Worm (Caenorhabditis elegans) whole organism, L4 larva: ENCODE results near the gene pas-6.

ENCODE experiments used
- F49E8.2 ChIP-seq: sonication (generic microtip); optimal IDR thresholded peaks from 2 replicates; lab custom pipeline; 2016; ENCODE audit warnings: missing compliant biosample characterization, mild to moderate bottlenecking, missing genetic modification characterization, borderline replicate concordance
- R02D3.7 ChIP-seq: fragments of 150-350 bp; sonication (generic microtip); optimal IDR thresholded peaks from 3 replicates; lab custom pipeline; 2014; ENCODE audit warnings: missing biosample characterization, missing genetic modification characterization
- T20F7.1 ChIP-seq: fragments of 200-800 bp; sonication (Bioruptor generic); optimal IDR thresholded peaks from 2 replicates; lab custom pipeline; 2018; ENCODE audit warnings: mild to moderate bottlenecking, missing genetic modification characterization, missing compliant biosample characterization
- Y105C5A.15 ChIP-seq: fragments of 200-800 bp; sonication (Bioruptor generic); IDR thresholded peaks from 2 replicates; pipeline ENCODE4 v1.3.6; 2022; ENCODE audit warnings: missing genetic modification characterization, missing compliant biosample characterization
- ZK337.2 ChIP-seq: fragments of 200-800 bp; sonication (Bioruptor generic); IDR thresholded peaks from 2 replicates; pipeline ENCODE4 v1.3.6; 2022; ENCODE audit warnings: missing genetic modification reagents, missing genetic modification characterization, missing compliant biosample characterization
- ZK546.5 ChIP-seq, 2 experiments: sonication (generic microtip); optimal IDR thresholded peaks; 2 replicates each; lab custom pipeline; 2017; ENCODE audit warnings: missing biosample characterization in 2 of 2, missing genetic modification characterization in 2 of 2
- aly-2 ChIP-seq: sonication (generic microtip); optimal IDR thresholded peaks from 2 replicates; lab custom pipeline; 2018; ENCODE audit warnings: missing biosample characterization, missing genetic modification characterization
- ama-1 ChIP-seq: fragments of 150-350 bp; optimal IDR thresholded peaks from 2 replicates; lab custom pipeline; 2014; ENCODE audit warnings: inconsistent platforms, mixed read lengths
- ceh-44 ChIP-seq: fragments of 200-800 bp; sonication (Bioruptor generic); IDR thresholded peaks from 2 replicates; pipeline ENCODE4 v1.3.6; 2022; ENCODE audit warnings: missing genetic modification reagents, missing genetic modification characterization, missing compliant biosample characterization
- ceh-82 ChIP-seq: sonication (generic microtip); optimal IDR thresholded peaks from 2 replicates; lab custom pipeline; 2017; ENCODE audit warnings: missing biosample characterization, missing genetic modification characterization
- ces-1 ChIP-seq: fragments of 150-350 bp; sonication (generic microtip); optimal IDR thresholded peaks from 4 replicates; lab custom pipeline; 2014; ENCODE audit warnings: missing biosample characterization, missing genetic modification reagents, missing genetic modification characterization
- ctbp-1 ChIP-seq: fragments of 200-800 bp; sonication (Bioruptor generic); IDR thresholded peaks from 2 replicates; pipeline ENCODE4 v1.3.6; 2022; ENCODE audit warnings: missing genetic modification reagents, missing genetic modification characterization, missing compliant biosample characterization
- daf-12 ChIP-seq: fragments of 150-350 bp; optimal IDR thresholded peaks from 2 replicates; lab custom pipeline; 2014; ENCODE audit warnings: missing biosample characterization, missing genetic modification reagents, missing genetic modification characterization
- daf-19 ChIP-seq: fragments of 200-800 bp; sonication (Bioruptor generic); conservative IDR thresholded peaks from 2 replicates; pipeline ENCODE4 v1.3.6; 2022; ENCODE audit warnings: missing genetic modification characterization, missing compliant biosample characterization
- daf-8 ChIP-seq: fragments of 200-800 bp; sonication (Bioruptor generic); IDR thresholded peaks from 2 replicates; pipeline ENCODE4 v1.3.6; 2022; ENCODE audit warnings: missing genetic modification characterization, missing compliant biosample characterization
- dmd-6 ChIP-seq: fragments of 200-800 bp; sonication (Bioruptor generic); IDR thresholded peaks from 2 replicates; pipeline ENCODE4 v1.3.6; 2022; ENCODE audit warnings: missing genetic modification reagents, missing genetic modification characterization, missing compliant biosample characterization
- dmd-9 ChIP-seq: fragments of 200-800 bp; sonication (Bioruptor generic); IDR thresholded peaks from 2 replicates; pipeline ENCODE4 v1.3.6; 2022; ENCODE audit warnings: missing genetic modification reagents, missing genetic modification characterization, missing compliant biosample characterization
- dpl-1 ChIP-seq: fragments of 150-350 bp; optimal IDR thresholded peaks from 2 replicates; lab custom pipeline; 2014; ENCODE audit warnings: missing biosample characterization, missing genetic modification reagents, missing genetic modification characterization
- egl-43 ChIP-seq: fragments of 200-800 bp; sonication (Bioruptor generic); IDR thresholded peaks from 2 replicates; pipeline ENCODE4 v1.3.6; 2022; ENCODE audit warnings: missing genetic modification reagents, missing genetic modification characterization, missing compliant biosample characterization
- fkh-10 ChIP-seq: fragments of 150-350 bp; optimal IDR thresholded peaks from 2 replicates; lab custom pipeline; 2014; ENCODE audit warnings: missing biosample characterization, missing genetic modification reagents, missing genetic modification characterization
- gei-8 ChIP-seq: fragments of 200-800 bp; sonication (Bioruptor generic); optimal IDR thresholded peaks from 2 replicates; lab custom pipeline; 2018; ENCODE audit warnings: mild to moderate bottlenecking, missing genetic modification characterization, missing compliant biosample characterization
- hif-1 ChIP-seq, 2 experiments: sonication (generic microtip); optimal IDR thresholded peaks; 2 replicates each; lab custom pipeline; 2016 to 2017; ENCODE audit warnings: missing compliant biosample characterization in 2 of 2, missing genetic modification characterization in 2 of 2, missing genetic modification reagents in 2 of 2, missing genotype in 2 of 2, mild to moderate bottlenecking in 1 of 2
- hmg-1.1 ChIP-seq: fragments of 200-800 bp; sonication (Bioruptor generic); IDR thresholded peaks from 2 replicates; pipeline ENCODE4 v1.3.6; 2022; ENCODE audit warnings: missing genetic modification reagents, missing genetic modification characterization, missing compliant biosample characterization
- lim-7 ChIP-seq: fragments of 200-800 bp; sonication (Bioruptor generic); IDR thresholded peaks from 2 replicates; pipeline ENCODE4 v1.3.6; 2022; ENCODE audit warnings: missing genetic modification characterization, missing compliant biosample characterization
- lin-1 ChIP-seq: fragments of 200-800 bp; sonication (Bioruptor generic); IDR thresholded peaks from 2 replicates; pipeline ENCODE4 v1.3.6; 2022; ENCODE audit warnings: missing genetic modification reagents, missing genetic modification characterization, missing compliant biosample characterization
- lin-15B ChIP-seq: fragments of 150-350 bp; sonication (generic microtip); optimal IDR thresholded peaks from 3 replicates; lab custom pipeline; 2014; ENCODE audit warnings: missing biosample characterization, missing genetic modification characterization
- lin-29 ChIP-seq: fragments of 200-800 bp; sonication (Bioruptor generic); IDR thresholded peaks from 2 replicates; pipeline ENCODE4 v1.3.6; 2022; ENCODE audit warnings: missing genetic modification reagents, missing genetic modification characterization, missing compliant biosample characterization
- lir-3 ChIP-seq: sonication (generic microtip); optimal IDR thresholded peaks from 2 replicates; lab custom pipeline; 2016; ENCODE audit warnings: mild to moderate bottlenecking, missing genetic modification characterization, missing compliant biosample characterization
- madf-9 ChIP-seq: fragments of 200-800 bp; sonication (Bioruptor generic); conservative IDR thresholded peaks from 2 replicates; pipeline ENCODE4 v1.3.6; 2022; ENCODE audit warnings: missing genetic modification reagents, missing genetic modification characterization, missing compliant biosample characterization
- mdl-1 ChIP-seq, 2 experiments: fragments of 150-350 bp in 1 of 2; sonication (generic microtip) in 1 of 2; optimal IDR thresholded peaks; 2 replicates each; lab custom pipeline; 2014 to 2017; ENCODE audit warnings: missing biosample characterization in 2 of 2, missing genetic modification characterization in 2 of 2
- mdt-29 ChIP-seq: fragments of 200-800 bp; sonication (Bioruptor generic); IDR thresholded peaks from 2 replicates; pipeline ENCODE4 v1.3.6; 2022; ENCODE audit warnings: missing genetic modification reagents, missing genetic modification characterization, missing compliant biosample characterization
- mep-1 ChIP-seq: fragments of 150-350 bp; sonication (generic microtip); optimal IDR thresholded peaks from 3 replicates; lab custom pipeline; 2014; ENCODE audit warnings: missing biosample characterization, missing genetic modification characterization
- mxl-2 ChIP-seq: fragments of 200-800 bp; sonication (Bioruptor generic); conservative IDR thresholded peaks from 2 replicates; pipeline ENCODE4 v1.3.6; 2022; ENCODE audit warnings: missing genetic modification reagents, missing genetic modification characterization, missing compliant biosample characterization
- mxl-3 ChIP-seq: fragments of 200-800 bp; sonication (Bioruptor generic); optimal IDR thresholded peaks from 2 replicates; lab custom pipeline; 2018; ENCODE audit warnings: mild to moderate bottlenecking, missing genetic modification characterization, missing compliant biosample characterization
- nhr-102 ChIP-seq: sonication (generic microtip); optimal IDR thresholded peaks from 2 replicates; lab custom pipeline; 2016; ENCODE audit warnings: mild to moderate bottlenecking, missing genetic modification characterization, moderate library complexity, missing compliant biosample characterization
- nhr-111 ChIP-seq: fragments of 200-800 bp; sonication (Bioruptor generic); optimal IDR thresholded peaks from 2 replicates; lab custom pipeline; 2018; ENCODE audit warnings: mild to moderate bottlenecking, missing genetic modification characterization, missing compliant biosample characterization
- nhr-25 ChIP-seq: sonication (generic microtip); optimal IDR thresholded peaks from 2 replicates; lab custom pipeline; 2017; ENCODE audit warnings: missing genetic modification characterization, mild to moderate bottlenecking, missing compliant biosample characterization, antibody characterized with exemption, moderate library complexity, borderline replicate concordance; ENCODE audit not compliant: insufficient read depth
- nhr-41 ChIP-seq: fragments of 200-800 bp; sonication (Bioruptor generic); IDR thresholded peaks from 2 replicates; pipeline ENCODE4 v1.3.6; 2022; ENCODE audit warnings: missing genetic modification reagents, missing genetic modification characterization, missing compliant biosample characterization
- nhr-6 ChIP-seq: fragments of 150-350 bp; optimal IDR thresholded peaks from 2 replicates; lab custom pipeline; 2014; ENCODE audit warnings: missing biosample characterization, missing genetic modification characterization
- nhr-76 ChIP-seq: fragments of 150-350 bp; optimal IDR thresholded peaks from 2 replicates; lab custom pipeline; 2014; ENCODE audit warnings: missing biosample characterization, missing genetic modification characterization
- pha-4 ChIP-seq, 2 experiments: fragments of 150-350 bp in 1 of 2; fragments of 200-800 bp in 1 of 2; sonication (Bioruptor generic) in 1 of 2; IDR thresholded peaks in 1 of 2; optimal IDR thresholded peaks in 1 of 2; 2 replicates each; pipeline versions ENCODE4 v1.3.6 to Lab custom; 2014 to 2022; ENCODE audit warnings: missing genetic modification characterization in 2 of 2, missing genetic modification reagents in 2 of 2, missing biosample characterization in 1 of 2, missing compliant biosample characterization in 1 of 2
- php-3 ChIP-seq: fragments of 200-800 bp; sonication (Bioruptor generic); IDR thresholded peaks from 2 replicates; pipeline ENCODE4 v1.3.6; 2022; ENCODE audit warnings: missing genetic modification reagents, missing genetic modification characterization, missing compliant biosample characterization
- pqm-1 ChIP-seq: sonication (generic microtip); optimal IDR thresholded peaks from 2 replicates; lab custom pipeline; 2017; ENCODE audit warnings: missing biosample characterization, missing genetic modification characterization
- sdz-12 ChIP-seq: fragments of 200-800 bp; sonication (Bioruptor generic); optimal IDR thresholded peaks from 2 replicates; lab custom pipeline; 2018; ENCODE audit warnings: mild to moderate bottlenecking, missing genetic modification characterization, missing compliant biosample characterization
- snpc-4 ChIP-seq: fragments of 150-350 bp; optimal IDR thresholded peaks from 2 replicates; lab custom pipeline; 2014; ENCODE audit warnings: missing biosample characterization, missing genetic modification characterization
- spr-1 ChIP-seq: sonication (generic microtip); optimal IDR thresholded peaks from 2 replicates; lab custom pipeline; 2016; ENCODE audit warnings: mild to moderate bottlenecking, missing genetic modification characterization, missing compliant biosample characterization
- zag-1 ChIP-seq: fragments of 150-350 bp; optimal IDR thresholded peaks from 2 replicates; lab custom pipeline; 2014; ENCODE audit warnings: missing biosample characterization, missing genetic modification characterization
- zfp-3 ChIP-seq: fragments of 200-800 bp; sonication (Bioruptor generic); conservative IDR thresholded peaks from 2 replicates; pipeline ENCODE4 v1.3.6; 2022; ENCODE audit warnings: missing genetic modification reagents, missing genetic modification characterization, missing compliant biosample characterization
- zip-2 ChIP-seq: fragments of 150-350 bp; optimal IDR thresholded peaks from 2 replicates; lab custom pipeline; 2014; ENCODE audit warnings: missing biosample characterization, missing genetic modification characterization

Gene pas-6

ce11 chrV:5592323-5592722, 8.2 kb upstream of the pas-6 start, which contains the start of gene vps-37 (continued):
- no peak for TF ChIP-seq mdt-29

ce11 chrV:5591887-5592286, 7.7 kb upstream of the pas-6 start:
- TF ChIP-seq fkh-10 (GFP tag; lab: Kevin White, UChicago) = no peak
- no peak for TF ChIP-seq ZK337.2 (GFP tag; lab: Robert Waterston, UW)
- no peak for TF ChIP-seq zag-1 (tag; lab: Kevin White, UChicago)
- TF ChIP-seq dpl-1 (GFP tag; lab: Kevin White, UChicago) = no peak
- no peak for TF ChIP-seq zip-2 (tag; lab: Kevin White, UChicago)
- no peak for TF ChIP-seq ceh-82
- no peak for TF ChIP-seq hif-1 (tag; optimal IDR thresholded peaks at IDR 0.05; lab: Kevin White, UChicago)
- TF ChIP-seq dmd-6 = no peak
- no peak for TF ChIP-seq nhr-25 (tag; lab: Kevin White, UChicago)
- peak; percentile 88 for TF ChIP-seq daf-19 (GFP tag; lab: Robert Waterston, UW)
- TF ChIP-seq mdl-1 (tag; optimal IDR thresholded peaks at IDR 0.05; lab: Kevin White, UChicago) = no peak
- TF ChIP-seq ama-1 (lab: Kevin White, UChicago) = no peak
- TF ChIP-seq nhr-102 (tag; lab: Kevin White, UChicago) = no peak
- no peak for TF ChIP-seq aly-2
- TF ChIP-seq mxl-3 = no peak
- TF ChIP-seq php-3 (GFP tag; lab: Robert Waterston, UW) = 0 out of 2 replicates have a peak, but pooled peaks have one; percentile 25
- no peak for TF ChIP-seq lin-15B (tag; lab: Kevin White, UChicago)
- no peak for TF ChIP-seq snpc-4 (tag; lab: Kevin White, UChicago)
- peak; percentile 76 for TF ChIP-seq nhr-111 (GFP tag; lab: Kevin White, UChicago)
- no peak for TF ChIP-seq lin-29 (GFP tag; lab: Robert Waterston, UW)
- peak; percentile 99 for TF ChIP-seq lim-7 (GFP tag; lab: Robert Waterston, UW)
- no peak for TF ChIP-seq T20F7.1 (GFP tag; lab: Kevin White, UChicago)
- no peak for TF ChIP-seq pqm-1 (tag; lab: Kevin White, UChicago)
- TF ChIP-seq Y105C5A.15 (GFP tag; lab: Robert Waterston, UW) = peak; percentile 99
- TF ChIP-seq lin-1 (GFP tag; lab: Robert Waterston, UW) = peak; percentile 77
- peak; percentile 70 for TF ChIP-seq F49E8.2 (tag; lab: Kevin White, UChicago)
- no peak for TF ChIP-seq hmg-1.1 (GFP tag; lab: Robert Waterston, UW)
- no peak for TF ChIP-seq nhr-6 (tag; lab: Kevin White, UChicago)
- no peak for TF ChIP-seq mxl-2
- TF ChIP-seq spr-1 = no peak
- no peak for TF ChIP-seq R02D3.7 (tag; lab: Kevin White, UChicago)
- TF ChIP-seq egl-43 = peak; percentile 69; the same call in 1 of the 2 replicates
- no peak for TF ChIP-seq mdt-29
- no peak for TF ChIP-seq daf-8 (GFP tag; lab: Robert Waterston, UW)
- TF ChIP-seq ctbp-1 (GFP tag; lab: Robert Waterston, UW) = peak; percentile 68
- no peak for TF ChIP-seq mep-1 (tag; lab: Kevin White, UChicago)
- TF ChIP-seq zfp-3 (GFP tag; lab: Robert Waterston, UW) = peak; percentile 30; the same call in 1 of the 2 replicates
- TF ChIP-seq nhr-76 (tag; lab: Kevin White, UChicago) = no peak
- TF ChIP-seq madf-9 (GFP tag; lab: Robert Waterston, UW) = 0 out of 2 replicates have a peak, but pooled peaks have one; percentile 21
- TF ChIP-seq lir-3 (tag; lab: Kevin White, UChicago) = no peak
- no peak for TF ChIP-seq sdz-12 (GFP tag; lab: Kevin White, UChicago)
- peak; percentile 77 for TF ChIP-seq gei-8 (GFP tag; lab: Kevin White, UChicago)
- TF ChIP-seq daf-12 = no peak
- no peak for TF ChIP-seq ces-1 (GFP tag; lab: Kevin White, UChicago)
- TF ChIP-seq pha-4 (GFP tag; IDR thresholded peaks at IDR 0.05; lab: Robert Waterston, UW) = peak; percentile 83; the same call in 1 of the 2 replicates
- no peak for TF ChIP-seq pha-4 (tag; optimal IDR thresholded peaks at IDR 0.05; lab: Kevin White, UChicago)
- no peak for TF ChIP-seq dmd-9 (GFP tag; lab: Robert Waterston, UW)
- 0 out of 2 replicates have a peak, but pooled peaks have one; percentile 37 for TF ChIP-seq nhr-41 (GFP tag; lab: Robert Waterston, UW)
- TF ChIP-seq ceh-44 (GFP tag; lab: Robert Waterston, UW) = no peak
- TF ChIP-seq ZK546.5 (tag; optimal IDR thresholded peaks at IDR 0.05; lab: Kevin White, UChicago) = no peak
